Fruit fly (Drosophila melanogaster) whole organism, embryonic: ENCODE results near the gene CG43702.

Experiments
- Atf-2 ChIP-seq: fragments of 200-800 bp; sonication (Bioruptor generic); optimal IDR thresholded peaks from 2 replicates; lab custom pipeline; 2016; ENCODE audit warnings: missing biosample characterization, missing genetic modification characterization
- CG10274 ChIP-seq: fragments of 200-800 bp; sonication (Bioruptor generic); optimal IDR thresholded peaks from 3 replicates; lab custom pipeline; 2017; ENCODE audit warnings: missing biosample characterization, mild to moderate bottlenecking, missing genetic modification characterization
- CG13894 ChIP-seq: fragments of 200-800 bp; sonication (Bioruptor generic); optimal IDR thresholded peaks from 3 replicates; lab custom pipeline; 2018; ENCODE audit warnings: missing biosample characterization, mild to moderate bottlenecking, missing genetic modification characterization, moderate library complexity
- CG16815 ChIP-seq: fragments of 200-800 bp; sonication (Bioruptor generic); optimal IDR thresholded peaks from 3 replicates; lab custom pipeline; 2017; ENCODE audit warnings: missing biosample characterization, mild to moderate bottlenecking, missing genetic modification characterization
- CG17186 ChIP-seq: fragments of 200-800 bp; sonication (Bioruptor generic); optimal IDR thresholded peaks from 3 replicates; lab custom pipeline; 2017; ENCODE audit warnings: missing biosample characterization, missing genetic modification reagents, missing genetic modification characterization
- CG1832 ChIP-seq: fragments of 200-800 bp; sonication (Bioruptor generic); optimal IDR thresholded peaks from 2 replicates; lab custom pipeline; 2017; ENCODE audit warnings: missing biosample characterization, mild to moderate bottlenecking, missing genetic modification characterization, inconsistent platforms
- CG18599 ChIP-seq: fragments of 200-800 bp; sonication (Bioruptor generic); optimal IDR thresholded peaks from 3 replicates; lab custom pipeline; 2017; ENCODE audit warnings: missing biosample characterization, missing genetic modification characterization, mild to moderate bottlenecking, moderate library complexity, missing genetic modification reagents
- CG2202 ChIP-seq: fragments of 200-800 bp; sonication (Bioruptor generic); optimal IDR thresholded peaks from 2 replicates; lab custom pipeline; 2018; ENCODE audit warnings: missing biosample characterization, mild to moderate bottlenecking, missing genetic modification characterization
- CG31388 ChIP-seq: fragments of 200-800 bp; sonication (Bioruptor generic); optimal IDR thresholded peaks from 2 replicates; lab custom pipeline; 2016; ENCODE audit warnings: missing biosample characterization, missing genetic modification characterization
- CG3163 ChIP-seq: fragments of 200-800 bp; sonication (Bioruptor generic); optimal IDR thresholded peaks from 3 replicates; lab custom pipeline; 2016; ENCODE audit warnings: missing biosample characterization, missing genetic modification characterization
- CG33213 ChIP-seq: fragments of 200-800 bp; sonication (Bioruptor generic); optimal IDR thresholded peaks from 3 replicates; lab custom pipeline; 2016; ENCODE audit warnings: missing biosample characterization, missing genetic modification characterization
- CG4404 ChIP-seq: fragments of 200-800 bp; sonication (Bioruptor generic); IDR thresholded peaks from 2 replicates; pipeline ENCODE4 v1.3.6; 2022; ENCODE audit warnings: missing biosample characterization, missing genetic modification characterization
- CG4820 ChIP-seq: fragments of 200-800 bp; sonication (Bioruptor generic); optimal IDR thresholded peaks from 3 replicates; lab custom pipeline; 2016; ENCODE audit warnings: missing biosample characterization, missing genetic modification characterization
- CG7357 ChIP-seq: fragments of 200-800 bp; sonication (Bioruptor generic); IDR thresholded peaks from 3 replicates; pipeline ENCODE4 v1.3.6; 2022; ENCODE audit warnings: missing biosample characterization, missing genetic modification characterization
- CG7556 ChIP-seq: fragments of 200-800 bp; sonication (Bioruptor generic); optimal IDR thresholded peaks from 2 replicates; lab custom pipeline; 2017; ENCODE audit warnings: missing biosample characterization, mild to moderate bottlenecking, missing genetic modification characterization
- CoRest ChIP-seq: fragments of 200-800 bp; sonication (Bioruptor generic); optimal IDR thresholded peaks from 3 replicates; lab custom pipeline; 2018; ENCODE audit warnings: missing biosample characterization, mild to moderate bottlenecking, missing genetic modification characterization, moderate library complexity
- Dek ChIP-seq: fragments of 200-800 bp; sonication (Bioruptor generic); optimal IDR thresholded peaks from 3 replicates; lab custom pipeline; 2019; ENCODE audit warnings: missing biosample characterization, mild to moderate bottlenecking, missing genetic modification characterization, moderate library complexity
- Ets97D ChIP-seq: fragments of 200-800 bp; sonication (Bioruptor generic); optimal IDR thresholded peaks from 3 replicates; lab custom pipeline; 2016; ENCODE audit warnings: missing biosample characterization, missing genetic modification characterization
- Fer1 ChIP-seq: fragments of 200-800 bp; sonication (Bioruptor generic); optimal IDR thresholded peaks from 2 replicates; lab custom pipeline; 2017; ENCODE audit warnings: missing biosample characterization, mild to moderate bottlenecking, missing genetic modification characterization
- Kr ChIP-seq: fragments of 200-800 bp; sonication (Bioruptor generic); optimal IDR thresholded peaks from 2 replicates; lab custom pipeline; 2017; ENCODE audit warnings: missing biosample characterization, mild to moderate bottlenecking, missing genetic modification characterization
- Lpt ChIP-seq: fragments of >200 bp; optimal IDR thresholded peaks from 2 replicates; lab custom pipeline; 2018; ENCODE audit warnings: missing biosample characterization, missing genetic modification characterization
- MBD-R2 ChIP-seq: fragments of 200-800 bp; sonication (Bioruptor generic); IDR thresholded peaks from 2 replicates; pipeline ENCODE4 v1.3.6; 2022; ENCODE audit warnings: missing biosample characterization, missing genetic modification characterization
- Mad ChIP-seq: fragments of 200-800 bp; sonication (Bioruptor generic); optimal IDR thresholded peaks from 2 replicates; lab custom pipeline; 2016; ENCODE audit warnings: missing biosample characterization, missing genetic modification characterization
- Neu2 ChIP-seq: fragments of 200-800 bp; sonication (Bioruptor generic); optimal IDR thresholded peaks from 3 replicates; lab custom pipeline; 2016; ENCODE audit warnings: missing biosample characterization, missing genetic modification characterization, borderline replicate concordance
- Nf-YC ChIP-seq: fragments of 200-800 bp; optimal IDR thresholded peaks from 3 replicates; lab custom pipeline; 2019; ENCODE audit warnings: missing biosample characterization, mild to moderate bottlenecking, missing genetic modification characterization, moderate library complexity
- Sry-β ChIP-seq: fragments of 200-800 bp; sonication (Bioruptor generic); optimal IDR thresholded peaks from 2 replicates; lab custom pipeline; 2018; ENCODE audit warnings: missing biosample characterization, mild to moderate bottlenecking, missing genetic modification characterization, moderate library complexity
- Trl ChIP-seq, 3 experiments: fragments of >200 bp in 2 of 3; fragments of 200-800 bp in 1 of 3; sonication (Bioruptor generic) in 1 of 3; optimal IDR thresholded peaks; 2 replicates in 1 of 3; 3 replicates in 2 of 3; lab custom pipeline; 2016 to 2017; ENCODE audit warnings: missing biosample characterization in 1 of 3, missing genetic modification characterization in 1 of 3
- abd-A ChIP-seq: fragments of 200-800 bp; sonication (Bioruptor generic); optimal IDR thresholded peaks from 3 replicates; lab custom pipeline; 2019; ENCODE audit warnings: missing biosample characterization, mild to moderate bottlenecking, missing genetic modification characterization, moderate library complexity
- ac ChIP-seq: fragments of 200-800 bp; sonication (Bioruptor generic); optimal IDR thresholded peaks from 3 replicates; lab custom pipeline; 2017; ENCODE audit warnings: missing biosample characterization, mild to moderate bottlenecking, missing genetic modification characterization
- ato ChIP-seq: fragments of 200-800 bp; sonication (Bioruptor generic); IDR thresholded peaks from 2 replicates; pipeline ENCODE4 v1.3.6; 2022; ENCODE audit warnings: missing biosample characterization, missing genetic modification characterization; ENCODE audit not compliant: partially characterized antibody
- az2 ChIP-seq: fragments of 200-800 bp; sonication (Bioruptor generic); optimal IDR thresholded peaks from 3 replicates; lab custom pipeline; 2016; ENCODE audit warnings: missing biosample characterization, missing genetic modification characterization
- bsh ChIP-seq, 2 experiments: fragments of 200-800 bp; sonication (Bioruptor generic); optimal IDR thresholded peaks; 2 replicates each; lab custom pipeline; 2017 to 2018; ENCODE audit warnings: mild to moderate bottlenecking in 2 of 2, missing biosample characterization in 2 of 2, missing genetic modification characterization in 2 of 2, moderate library complexity in 1 of 2
- cg ChIP-seq: fragments of 200-800 bp; sonication (Bioruptor generic); optimal IDR thresholded peaks from 3 replicates; lab custom pipeline; 2019; ENCODE audit warnings: missing biosample characterization, mild to moderate bottlenecking, missing genetic modification characterization, moderate library complexity
- chinmo ChIP-seq: fragments of 200-800 bp; sonication (Bioruptor generic); IDR thresholded peaks from 4 replicates; pipeline ENCODE4 v1.3.6; 2022; ENCODE audit warnings: missing biosample characterization, missing genetic modification characterization; ENCODE audit not compliant: partially characterized antibody
- chn ChIP-seq: fragments of 200-800 bp; sonication (Bioruptor generic); optimal IDR thresholded peaks from 2 replicates; lab custom pipeline; 2016; ENCODE audit warnings: missing biosample characterization, missing genetic modification characterization
- crp ChIP-seq, 2 experiments: fragments of 200-800 bp; sonication (Bioruptor generic); optimal IDR thresholded peaks; 2 replicates in 1 of 2; 3 replicates in 1 of 2; lab custom pipeline; 2017; ENCODE audit warnings: missing biosample characterization in 2 of 2, missing genetic modification characterization in 2 of 2, mild to moderate bottlenecking in 1 of 2, moderate library complexity in 1 of 2
- eve ChIP-seq, 2 experiments: fragments of >200 bp; optimal IDR thresholded peaks; 2 replicates each; lab custom pipeline; 2017; ENCODE audit warnings: missing biosample characterization in 2 of 2, missing genetic modification characterization in 2 of 2
- mirr ChIP-seq: fragments of 200-800 bp; sonication (Bioruptor generic); optimal IDR thresholded peaks from 3 replicates; lab custom pipeline; 2018; ENCODE audit warnings: missing biosample characterization, mild to moderate bottlenecking, missing genetic modification characterization
- onecut ChIP-seq: fragments of 200-800 bp; sonication (Bioruptor generic); IDR thresholded peaks from 2 replicates; pipeline ENCODE4 v1.3.6; 2022; ENCODE audit warnings: missing biosample characterization, missing genetic modification characterization
- pfk ChIP-seq: fragments of 200-800 bp; sonication (Bioruptor generic); optimal IDR thresholded peaks from 2 replicates; lab custom pipeline; 2018; ENCODE audit warnings: missing biosample characterization, mild to moderate bottlenecking, missing genetic modification characterization, moderate library complexity
- seq ChIP-seq: fragments of 200-800 bp; sonication (Bioruptor generic); IDR thresholded peaks from 2 replicates; pipeline ENCODE4 v1.3.6; 2022; ENCODE audit warnings: missing biosample characterization, missing genetic modification characterization
- sim ChIP-seq: fragments of 200-800 bp; sonication (Bioruptor generic); IDR thresholded peaks from 2 replicates; pipeline ENCODE4 v1.3.6; 2022; ENCODE audit warnings: missing biosample characterization, missing genetic modification characterization
- unc-4 ChIP-seq: fragments of 200-800 bp; sonication (Bioruptor generic); IDR thresholded peaks from 2 replicates; pipeline ENCODE4 v1.3.6; 2022; ENCODE audit warnings: missing biosample characterization, missing genetic modification characterization; ENCODE audit not compliant: partially characterized antibody
- z ChIP-seq: fragments of 200-800 bp; sonication (Bioruptor generic); IDR thresholded peaks from 3 replicates; pipeline ENCODE4 v1.3.6; 2022; ENCODE audit warnings: missing biosample characterization, missing genetic modification characterization
- zen2 ChIP-seq: fragments of 200-800 bp; sonication (Bioruptor generic); IDR thresholded peaks from 3 replicates; pipeline ENCODE4 v1.3.6; 2022; ENCODE audit warnings: missing biosample characterization, missing genetic modification characterization; ENCODE audit not compliant: partially characterized antibody

CG43702 gene

DNA sequence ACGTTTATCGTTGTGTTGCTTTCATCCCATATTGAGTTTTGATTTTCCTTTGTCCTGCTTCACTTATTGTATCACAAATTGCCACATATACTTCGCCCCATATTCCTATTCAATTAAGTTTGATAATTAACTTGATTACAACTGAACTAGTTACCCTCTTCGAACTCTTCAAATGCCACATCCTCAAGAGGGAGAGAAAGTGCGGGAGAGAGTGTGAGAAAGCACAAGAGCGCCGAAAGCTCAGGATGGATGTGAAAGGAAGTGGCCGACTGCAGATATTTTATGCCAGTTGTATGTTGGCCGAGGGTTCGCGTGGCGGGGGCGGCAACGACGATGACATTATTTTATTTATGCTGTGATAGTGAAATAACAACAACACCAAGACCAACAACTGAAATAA is 20.0 kb downstream of the CG43702 start, which contains the start of gene Rab26:
Rab26 (plus strand) TSS at position 301 of the 400 bp plus-strand sequence.
- TF ChIP-seq cg (no peak), Ets97D (GFP tag; lab: Kevin White, UChicago) (no peak), Trl (optimal IDR thresholded peaks at IDR 0.05; lab: Kevin White, UChicago) (peak; percentile 13 to 30), Trl (GFP tag; optimal IDR thresholded peaks at IDR 0.05; lab: Kevin White, UChicago) (no peak), seq (GFP tag; lab: Robert Waterston, UW) (peak; percentile 15; the same call in 1 of the 2 replicates), CG33213 (GFP tag; lab: Kevin White, UChicago) (no peak), CG4820 (GFP tag; lab: Kevin White, UChicago) (no peak), ac (GFP tag; lab: Kevin White, UChicago) (no peak), crp (GFP tag; optimal IDR thresholded peaks at IDR 0.05; lab: Kevin White, UChicago) (no peak), Sry-β (no peak), eve (GFP tag; optimal IDR thresholded peaks at IDR 0.05; lab: Kevin White, UChicago) (no peak), CG7556 (GFP tag; lab: Kevin White, UChicago) (no peak), Lpt (GFP tag; lab: Kevin White, UChicago) (no peak), CoRest (tag; lab: Kevin White, UChicago) (no peak), ato (GFP tag; lab: Robert Waterston, UW) (no peak), chinmo (0 out of 4 replicates have a peak, but pooled peaks have one; percentile 12), CG17186 (no peak), mirr (GFP tag; lab: Kevin White, UChicago) (no peak), CG2202 (tag; lab: Kevin White, UChicago) (no peak), CG31388 (GFP tag; lab: Kevin White, UChicago) (no peak), CG4404 (GFP tag; lab: Robert Waterston, UW) (no peak), z (GFP tag; lab: Robert Waterston, UW) (no peak), MBD-R2 (GFP tag; lab: Robert Waterston, UW) (no peak), sim (0 out of 2 replicates have a peak, but pooled peaks have one; percentile 29), CG7357 (GFP tag; lab: Robert Waterston, UW) (no peak)

DNA sequence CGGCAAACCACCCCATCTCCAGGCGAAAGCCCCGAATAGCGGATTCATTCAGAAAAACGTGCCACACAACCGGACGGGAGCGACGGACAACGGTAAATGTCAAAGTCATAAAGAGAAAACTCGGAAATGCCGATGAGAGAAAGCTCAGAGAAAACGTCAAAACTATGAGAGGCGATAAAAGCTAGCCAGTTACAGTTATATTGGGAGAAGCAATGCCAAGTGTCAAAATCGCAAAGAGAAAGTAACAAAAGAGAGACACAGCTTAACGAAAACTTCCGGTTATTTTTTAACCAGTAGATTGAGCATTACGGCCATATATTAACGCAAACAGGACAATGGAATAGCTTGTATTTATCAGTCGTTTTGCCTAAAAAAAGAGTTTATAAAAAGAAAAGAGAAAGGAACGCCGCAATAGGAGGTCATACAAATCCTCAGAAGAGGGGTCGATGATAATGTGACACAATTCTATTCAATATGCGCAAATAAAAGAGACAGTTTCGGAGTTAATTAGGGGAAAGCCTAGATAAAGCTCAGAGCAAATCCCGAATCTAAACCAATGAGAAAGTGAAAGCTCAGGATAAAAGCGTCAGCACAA is 20.9 kb downstream of the CG43702 start:
- no peak for TF ChIP-seq Fer1
- TF ChIP-seq Kr: no peak
- no peak for TF ChIP-seq Dek
- peak; percentile 57 for TF ChIP-seq CG18599
- TF ChIP-seq Nf-YC (tag; lab: Kevin White, UChicago): no peak
- TF ChIP-seq CG16815 (GFP tag; lab: Kevin White, UChicago): no peak
- no peak for TF ChIP-seq CG10274 (GFP tag; lab: Kevin White, UChicago)
- no peak for TF ChIP-seq zen2 (GFP tag; lab: Robert Waterston, UW)
- no peak for TF ChIP-seq Neu2 (GFP tag; lab: Kevin White, UChicago)
- no peak for TF ChIP-seq chn (GFP tag; lab: Kevin White, UChicago)
- no peak for TF ChIP-seq pfk (GFP tag; lab: Kevin White, UChicago)
- TF ChIP-seq abd-A (tag; lab: Kevin White, UChicago): peak; percentile 89
- no peak for TF ChIP-seq CG1832 (GFP tag; lab: Kevin White, UChicago)
- peak; percentile 78 for TF ChIP-seq CG3163
- TF ChIP-seq Mad (GFP tag; lab: Kevin White, UChicago): no peak
- no peak for TF ChIP-seq unc-4 (GFP tag; lab: Robert Waterston, UW)
- peak; percentile 54 to 80 for TF ChIP-seq Trl (optimal IDR thresholded peaks at IDR 0.05; lab: Kevin White, UChicago)
- TF ChIP-seq Trl (GFP tag; optimal IDR thresholded peaks at IDR 0.05; lab: Kevin White, UChicago): no peak
- no peak for TF ChIP-seq CG13894 (tag; lab: Kevin White, UChicago)
- no peak for TF ChIP-seq az2
- no peak for TF ChIP-seq Atf-2 (GFP tag; lab: Kevin White, UChicago)
- no peak for TF ChIP-seq bsh (GFP tag; optimal IDR thresholded peaks at IDR 0.05; lab: Kevin White, UChicago)
- no peak for TF ChIP-seq onecut (GFP tag; lab: Robert Waterston, UW)
